Fruit fly (Drosophila melanogaster) whole organism, embryonic: Measurements from ENCODE around the gene dysc.

Source experiments
- CG10147 ChIP-seq: fragments of 200-800 bp; sonication (Bioruptor generic); optimal IDR thresholded peaks from 2 replicates; lab custom pipeline; 2019; ENCODE audit warnings: missing biosample characterization, mild to moderate bottlenecking, missing genetic modification characterization, moderate library complexity
- CG4854 ChIP-seq: fragments of 200-800 bp; sonication (Bioruptor generic); optimal IDR thresholded peaks from 2 replicates; lab custom pipeline; 2016; ENCODE audit warnings: missing biosample characterization, missing genetic modification characterization, inconsistent platforms
- CG6689 ChIP-seq: fragments of 200-800 bp; sonication (Bioruptor generic); IDR thresholded peaks from 2 replicates; pipeline ENCODE4 v1.3.6; 2022; ENCODE audit warnings: missing biosample characterization, missing genetic modification characterization
- Hey ChIP-seq: fragments of 200-800 bp; sonication (Bioruptor generic); optimal IDR thresholded peaks from 3 replicates; lab custom pipeline; 2018; ENCODE audit warnings: missing biosample characterization, mild to moderate bottlenecking, missing genetic modification characterization
- MTF-1 ChIP-seq: fragments of 200-800 bp; sonication (Bioruptor generic); optimal IDR thresholded peaks from 2 replicates; lab custom pipeline; 2018; ENCODE audit warnings: missing biosample characterization, mild to moderate bottlenecking, missing genetic modification characterization, borderline replicate concordance
- fd3F ChIP-seq: fragments of 200-800 bp; sonication (Bioruptor generic); optimal IDR thresholded peaks from 2 replicates; lab custom pipeline; 2018; ENCODE audit warnings: missing biosample characterization, mild to moderate bottlenecking, missing genetic modification characterization, moderate library complexity
- onecut ChIP-seq: fragments of 200-800 bp; sonication (Bioruptor generic); IDR thresholded peaks from 2 replicates; pipeline ENCODE4 v1.3.6; 2022; ENCODE audit warnings: missing biosample characterization, missing genetic modification characterization
- psq ChIP-seq: fragments of 200-800 bp; sonication (Bioruptor generic); optimal IDR thresholded peaks from 2 replicates; lab custom pipeline; 2017; ENCODE audit warnings: missing biosample characterization, missing genetic modification characterization
- sob ChIP-seq: fragments of 200-800 bp; sonication (Bioruptor generic); IDR thresholded peaks from 2 replicates; pipeline ENCODE4 v1.3.6; 2022; ENCODE audit warnings: missing biosample characterization, missing genetic modification characterization
- zen2 ChIP-seq: fragments of 200-800 bp; sonication (Bioruptor generic); IDR thresholded peaks from 3 replicates; pipeline ENCODE4 v1.3.6; 2022; ENCODE audit warnings: missing biosample characterization, missing genetic modification characterization; ENCODE audit not compliant: partially characterized antibody

- TF ChIP-seq zen2 (no peak), onecut (no peak), sob (GFP tag; lab: Robert Waterston, UW) (no peak), CG4854 (GFP tag; lab: Kevin White, UChicago) (no peak), CG6689 (GFP tag; lab: Robert Waterston, UW) (no peak), MTF-1 (no peak), CG10147 (GFP tag; lab: Kevin White, UChicago) (no peak), psq (no peak), Hey (tag; lab: Kevin White, UChicago) (no peak), fd3F (GFP tag; lab: Kevin White, UChicago) (no peak)
Measured at dm6 chr3L:13904426-13904825, 1.4 kb upstream of the dysc start.
